Worm (Caenorhabditis elegans) whole organism, late embryonic: ENCODE data around the gene C41H7.2.

Source experiments
- C08G9.2 ChIP-seq: sonication (generic microtip); optimal IDR thresholded peaks from 2 replicates; lab custom pipeline; 2016; ENCODE audit warnings: mild to moderate bottlenecking, missing genetic modification characterization, moderate library complexity, missing compliant biosample characterization
- C38D4.7 ChIP-seq: fragments of 200-800 bp; sonication (Bioruptor generic); optimal IDR thresholded peaks from 2 replicates; lab custom pipeline; 2018; ENCODE audit warnings: mild to moderate bottlenecking, missing genetic modification characterization, moderate library complexity, missing compliant biosample characterization
- F13H6.1 ChIP-seq: sonication (generic microtip); optimal IDR thresholded peaks from 2 replicates; lab custom pipeline; 2016; ENCODE audit warnings: missing genetic modification characterization, missing compliant biosample characterization
- ahr-1 ChIP-seq: sonication (generic microtip); optimal IDR thresholded peaks from 2 replicates; lab custom pipeline; 2016; ENCODE audit warnings: missing genetic modification characterization, missing compliant biosample characterization
- ama-1 ChIP-seq: fragments of 150-350 bp; optimal IDR thresholded peaks from 2 replicates; lab custom pipeline; 2014
- ceh-14 ChIP-seq: sonication (generic microtip); optimal IDR thresholded peaks from 2 replicates; lab custom pipeline; 2016; ENCODE audit warnings: missing genotype, missing genetic modification characterization, missing compliant biosample characterization
- ceh-2 ChIP-seq: sonication (generic microtip); optimal IDR thresholded peaks from 2 replicates; lab custom pipeline; 2016; ENCODE audit warnings: missing genotype, missing genetic modification characterization, missing compliant biosample characterization
- ceh-22 ChIP-seq: sonication (generic microtip); optimal IDR thresholded peaks from 2 replicates; lab custom pipeline; 2017; ENCODE audit warnings: missing biosample characterization, missing genetic modification characterization
- ceh-34 ChIP-seq: sonication (generic microtip); optimal IDR thresholded peaks from 2 replicates; lab custom pipeline; 2016; ENCODE audit warnings: mild to moderate bottlenecking, missing genetic modification characterization, missing compliant biosample characterization
- ceh-45 ChIP-seq: fragments of 200-800 bp; sonication (Bioruptor generic); IDR thresholded peaks from 2 replicates; pipeline ENCODE4 v1.3.6; 2022; ENCODE audit warnings: missing genetic modification reagents, missing genetic modification characterization, missing compliant biosample characterization
- ceh-6 ChIP-seq: fragments of 200-800 bp; sonication (Bioruptor generic); optimal IDR thresholded peaks from 2 replicates; lab custom pipeline; 2018; ENCODE audit warnings: mild to moderate bottlenecking, missing genetic modification characterization, missing compliant biosample characterization
- che-1 ChIP-seq: sonication (generic microtip); optimal IDR thresholded peaks from 2 replicates; lab custom pipeline; 2016; ENCODE audit warnings: mild to moderate bottlenecking, missing genetic modification characterization, missing compliant biosample characterization
- dve-1 ChIP-seq: sonication (generic microtip); optimal IDR thresholded peaks from 2 replicates; lab custom pipeline; 2017; ENCODE audit warnings: antibody characterized with exemption, mild to moderate bottlenecking, missing genetic modification characterization, missing compliant biosample characterization
- elt-2 ChIP-seq: sonication (generic microtip); optimal IDR thresholded peaks from 2 replicates; lab custom pipeline; 2016; ENCODE audit warnings: missing genetic modification reagents, missing genetic modification characterization, missing compliant biosample characterization
- elt-4 ChIP-seq: sonication (generic microtip); optimal IDR thresholded peaks from 2 replicates; lab custom pipeline; 2016; ENCODE audit warnings: missing genetic modification characterization, missing compliant biosample characterization
- ets-4 ChIP-seq: sonication (generic microtip); optimal IDR thresholded peaks from 2 replicates; lab custom pipeline; 2016; ENCODE audit warnings: missing genetic modification characterization, missing compliant biosample characterization
- eyg-1 ChIP-seq: sonication (generic microtip); optimal IDR thresholded peaks from 2 replicates; lab custom pipeline; 2016; ENCODE audit warnings: missing genotype, missing genetic modification characterization, missing compliant biosample characterization
- fax-1 ChIP-seq: sonication (generic microtip); optimal IDR thresholded peaks from 2 replicates; lab custom pipeline; 2016; ENCODE audit warnings: missing genotype, missing genetic modification characterization, missing compliant biosample characterization
- fkh-10 ChIP-seq: fragments of 150-350 bp; optimal IDR thresholded peaks from 2 replicates; lab custom pipeline; 2014; ENCODE audit warnings: missing biosample characterization, missing genetic modification reagents, missing genetic modification characterization
- gmeb-2 ChIP-seq: sonication (generic microtip); optimal IDR thresholded peaks from 2 replicates; lab custom pipeline; 2016; ENCODE audit warnings: missing genetic modification characterization, inconsistent platforms, missing compliant biosample characterization
- hlh-13 ChIP-seq: fragments of 200-800 bp; sonication (Bioruptor generic); optimal IDR thresholded peaks from 2 replicates; lab custom pipeline; 2018; ENCODE audit warnings: mild to moderate bottlenecking, missing genetic modification characterization, missing compliant biosample characterization
- hlh-15 ChIP-seq: sonication (generic microtip); optimal IDR thresholded peaks from 2 replicates; lab custom pipeline; 2016; ENCODE audit warnings: missing genetic modification characterization, missing compliant biosample characterization
- hlh-30 ChIP-seq: sonication (generic microtip); optimal IDR thresholded peaks from 2 replicates; lab custom pipeline; 2017; ENCODE audit warnings: antibody characterized with exemption, missing genetic modification characterization, missing compliant biosample characterization; ENCODE audit not compliant: insufficient read depth
- hlh-8 ChIP-seq: sonication (generic microtip); optimal IDR thresholded peaks from 2 replicates; lab custom pipeline; 2016; ENCODE audit warnings: missing genotype, missing genetic modification characterization, missing compliant biosample characterization
- lin-11 ChIP-seq: fragments of 200-800 bp; sonication (Bioruptor generic); optimal IDR thresholded peaks from 2 replicates; lab custom pipeline; 2018; ENCODE audit warnings: mild to moderate bottlenecking, missing genetic modification characterization, missing compliant biosample characterization
- mec-3 ChIP-seq: sonication (generic microtip); optimal IDR thresholded peaks from 2 replicates; lab custom pipeline; 2016; ENCODE audit warnings: borderline replicate concordance, missing genetic modification characterization, missing compliant biosample characterization
- nfya-1 ChIP-seq: sonication (generic microtip); optimal IDR thresholded peaks from 2 replicates; lab custom pipeline; 2017; ENCODE audit warnings: missing genetic modification characterization, mild to moderate bottlenecking, missing compliant biosample characterization, antibody characterized with exemption, moderate library complexity
- nhr-11 ChIP-seq: fragments of 150-350 bp; optimal IDR thresholded peaks from 2 replicates; lab custom pipeline; 2014; ENCODE audit warnings: missing biosample characterization, missing genetic modification characterization
- nhr-232 ChIP-seq: sonication (generic microtip); optimal IDR thresholded peaks from 2 replicates; lab custom pipeline; 2016; ENCODE audit warnings: missing genetic modification characterization, missing compliant biosample characterization
- npax-4 ChIP-seq: sonication (generic microtip); optimal IDR thresholded peaks from 2 replicates; lab custom pipeline; 2016; ENCODE audit warnings: missing genetic modification characterization, missing compliant biosample characterization
- pax-1 ChIP-seq: fragments of 150-350 bp; optimal IDR thresholded peaks from 2 replicates; lab custom pipeline; 2014; ENCODE audit warnings: missing biosample characterization, missing genetic modification characterization
- pha-4 ChIP-seq: fragments of 150-350 bp; optimal IDR thresholded peaks from 2 replicates; lab custom pipeline; 2018; ENCODE audit warnings: missing biosample characterization, missing genetic modification reagents, missing genetic modification characterization
- pqm-1 ChIP-seq: sonication (generic microtip); optimal IDR thresholded peaks from 2 replicates; lab custom pipeline; 2016; ENCODE audit warnings: missing genetic modification characterization, missing compliant biosample characterization
- pros-1 ChIP-seq: fragments of 150-350 bp; optimal IDR thresholded peaks from 2 replicates; lab custom pipeline; 2014; ENCODE audit warnings: missing biosample characterization, missing genetic modification reagents, missing genetic modification characterization
- ref-2 ChIP-seq: sonication (generic microtip); optimal IDR thresholded peaks from 2 replicates; lab custom pipeline; 2016; ENCODE audit warnings: missing genetic modification characterization, missing compliant biosample characterization
- sdc-2 ChIP-seq: sonication (generic microtip); optimal IDR thresholded peaks from 2 replicates; lab custom pipeline; 2016; ENCODE audit warnings: missing genotype, missing genetic modification characterization, missing compliant biosample characterization
- sox-2 ChIP-seq: fragments of 200-800 bp; sonication (Bioruptor generic); IDR thresholded peaks from 2 replicates; pipeline ENCODE4 v1.3.6; 2022; ENCODE audit warnings: missing genetic modification reagents, missing genetic modification characterization, missing compliant biosample characterization
- syd-9 ChIP-seq: sonication (generic microtip); optimal IDR thresholded peaks from 2 replicates; lab custom pipeline; 2016; ENCODE audit warnings: mild to moderate bottlenecking, missing genetic modification characterization, moderate library complexity, missing compliant biosample characterization
- tbx-2 ChIP-seq: sonication (generic microtip); optimal IDR thresholded peaks from 2 replicates; lab custom pipeline; 2016; ENCODE audit warnings: missing genetic modification characterization, missing compliant biosample characterization
- tbx-7 ChIP-seq: sonication (generic microtip); optimal IDR thresholded peaks from 2 replicates; lab custom pipeline; 2016; ENCODE audit warnings: missing genotype, missing genetic modification characterization, missing compliant biosample characterization
- unc-42 ChIP-seq: sonication (generic microtip); optimal IDR thresholded peaks from 2 replicates; lab custom pipeline; 2016; ENCODE audit warnings: missing genotype, missing genetic modification characterization, missing compliant biosample characterization
- unc-86 ChIP-seq: sonication (generic microtip); optimal IDR thresholded peaks from 2 replicates; lab custom pipeline; 2016; ENCODE audit warnings: missing genetic modification characterization, missing compliant biosample characterization
- zip-5 ChIP-seq: sonication (generic microtip); optimal IDR thresholded peaks from 2 replicates; lab custom pipeline; 2016; ENCODE audit warnings: missing genetic modification characterization, missing compliant biosample characterization
- ztf-16 ChIP-seq: sonication (generic microtip); optimal IDR thresholded peaks from 2 replicates; lab custom pipeline; 2017; ENCODE audit warnings: missing genetic modification characterization, missing compliant biosample characterization

The C41H7.2 gene

ce11 chrII:2973940-2974402, 40.6 kb upstream of the C41H7.2 start (continued):
- peak; percentile 87 for TF ChIP-seq pros-1
- TF ChIP-seq ref-2 (tag; lab: Kevin White, UChicago) = no peak
- TF ChIP-seq fkh-10 = no peak
- no peak for TF ChIP-seq mec-3
- no peak for TF ChIP-seq syd-9
- TF ChIP-seq pha-4 (tag; lab: Kevin White, UChicago) = no peak
- no peak for TF ChIP-seq tbx-7
- TF ChIP-seq sdc-2 = no peak
- no peak for TF ChIP-seq ahr-1 (tag; lab: Kevin White, UChicago)
- TF ChIP-seq hlh-13 (GFP tag; lab: Kevin White, UChicago) = no peak
- TF ChIP-seq tbx-2 (tag; lab: Kevin White, UChicago) = peak; percentile 35
- peak; percentile 18 for TF ChIP-seq ztf-16
- TF ChIP-seq eyg-1 (tag; lab: Kevin White, UChicago) = no peak
- TF ChIP-seq nhr-232 (tag; lab: Kevin White, UChicago) = no peak
- no peak; the same call in 1 of the 2 replicates for TF ChIP-seq sox-2 (GFP tag; lab: Robert Waterston, UW)
- no peak for TF ChIP-seq che-1 (tag; lab: Kevin White, UChicago)
- TF ChIP-seq nhr-11 (tag; lab: Kevin White, UChicago) = no peak
- no peak for TF ChIP-seq ama-1 (lab: Kevin White, UChicago)
- no peak for TF ChIP-seq lin-11 (tag; lab: Kevin White, UChicago)
- no peak for TF ChIP-seq fax-1
- peak; percentile 78 for TF ChIP-seq nfya-1
- TF ChIP-seq unc-86 (tag; lab: Kevin White, UChicago) = peak; percentile 31
- TF ChIP-seq ets-4 = no peak
- no peak for TF ChIP-seq C38D4.7
- no peak for TF ChIP-seq hlh-15 (tag; lab: Kevin White, UChicago)
- no peak for TF ChIP-seq pqm-1 (tag; lab: Kevin White, UChicago)
- peak; percentile 31 for TF ChIP-seq ceh-22
- TF ChIP-seq ceh-2 = no peak
- no peak for TF ChIP-seq unc-42
- TF ChIP-seq gmeb-2 (tag; lab: Kevin White, UChicago) = no peak
- no peak for TF ChIP-seq ceh-6 (GFP tag; lab: Kevin White, UChicago)
- peak; percentile 70 for TF ChIP-seq hlh-30
- no peak for TF ChIP-seq elt-4 (tag; lab: Kevin White, UChicago)
- TF ChIP-seq ceh-34 (tag; lab: Kevin White, UChicago) = peak; percentile 3
- peak; percentile 69 for TF ChIP-seq dve-1 (tag; lab: Kevin White, UChicago)
- TF ChIP-seq zip-5 (tag; lab: Kevin White, UChicago) = no peak
- TF ChIP-seq npax-4 (tag; lab: Kevin White, UChicago) = no peak
- no peak for TF ChIP-seq ceh-14 (tag; lab: Kevin White, UChicago)
- TF ChIP-seq C08G9.2 (tag; lab: Kevin White, UChicago) = no peak
- TF ChIP-seq pax-1 (tag; lab: Kevin White, UChicago) = peak; percentile 40
- no peak for TF ChIP-seq hlh-8 (tag; lab: Kevin White, UChicago)

ce11 chrII:2975561-2976230, 38.9 kb upstream of the C41H7.2 start:
- TF ChIP-seq F13H6.1 = no peak
- TF ChIP-seq elt-2 (tag; lab: Kevin White, UChicago) = peak; percentile 96
- TF ChIP-seq ceh-45 (GFP tag; lab: Robert Waterston, UW) = no peak
- TF ChIP-seq, all 69 proteins: peak for 1
